Worm (Caenorhabditis elegans): Measurements from ENCODE around the gene E02H4.8.

E02H4.8 gene

ce11 chrX:14225273-14225672 is 38.1 kb downstream of the E02H4.8 start, which contains the start of gene cyp-13B2:
TSS of gene cyp-13B2 (plus strand) at chrX:14225573.
- TF ChIP-seq ref-1 (GFP tag; conservative IDR thresholded peaks at IDR 0.05) (no peak), flt-1 (GFP tag; IDR thresholded peaks at IDR 0.05) (no peak), tab-1 (GFP tag; IDR thresholded peaks at IDR 0.05) (no peak), T22C8.4 (GFP tag; IDR thresholded peaks at IDR 0.05) (no peak), ztf-23 (GFP tag; IDR thresholded peaks at IDR 0.05) (no peak), med-1 (GFP tag; optimal IDR thresholded peaks at IDR 0.05; ENCODE audit: insufficient read depth) (no peak), ztf-29 (GFP tag; IDR thresholded peaks at IDR 0.05) (no peak), cog-1 (tag; optimal IDR thresholded peaks at IDR 0.05) (no peak), klf-2 (GFP tag; conservative IDR thresholded peaks at IDR 0.05) (no peak)

ce11 chrX:14223156-14223555 is 40.2 kb downstream of the E02H4.8 start, which contains the start of gene K06G5.3:
TSS of gene K06G5.3 (minus strand) at chrX:14223256.
- no peak for TF ChIP-seq ref-1 (GFP tag; conservative IDR thresholded peaks at IDR 0.05)
- no peak for TF ChIP-seq med-1 (GFP tag; optimal IDR thresholded peaks at IDR 0.05; ENCODE audit: insufficient read depth)
- no peak for TF ChIP-seq klf-2 (GFP tag; conservative IDR thresholded peaks at IDR 0.05)
- TF ChIP-seq T22C8.4 (GFP tag; IDR thresholded peaks at IDR 0.05) = no peak
- no peak for TF ChIP-seq cog-1 (tag; optimal IDR thresholded peaks at IDR 0.05)
- no peak for TF ChIP-seq ztf-29 (GFP tag; IDR thresholded peaks at IDR 0.05)

DNA sequence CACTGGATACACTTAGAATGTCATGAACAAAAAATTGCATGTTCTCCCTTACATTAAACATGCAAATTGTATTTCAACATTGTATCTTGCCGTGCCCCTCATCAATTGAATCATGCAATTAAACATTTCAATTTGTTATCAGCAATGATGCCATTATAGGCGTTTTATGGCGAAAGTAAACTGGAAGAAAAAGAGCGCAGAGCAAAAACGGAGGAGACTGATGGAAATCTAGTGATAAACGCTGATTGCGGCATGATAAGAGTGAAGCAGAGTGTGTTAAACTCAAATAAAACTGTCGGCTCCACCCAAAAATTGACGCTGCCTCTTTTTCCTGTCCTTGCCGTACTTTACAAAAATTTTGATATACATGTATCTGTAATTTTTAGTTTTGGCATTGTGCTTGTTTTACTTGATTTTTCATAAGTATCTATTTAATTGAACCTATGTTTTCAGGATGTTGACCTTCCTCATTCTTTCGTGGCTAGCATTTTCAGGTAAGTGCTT is 48.8 kb downstream of the E02H4.8 start, which contains the start of gene K06G5.1:
Gene K06G5.1 (plus strand): TSS at position 454 of the 504 bp plus-strand sequence.
- TF ChIP-seq ztf-23 (GFP tag; IDR thresholded peaks at IDR 0.05) (no peak), klf-2 (GFP tag; conservative IDR thresholded peaks at IDR 0.05) (no peak), T22C8.4 (GFP tag; IDR thresholded peaks at IDR 0.05) (no peak), ref-1 (GFP tag; conservative IDR thresholded peaks at IDR 0.05) (no peak), med-1 (GFP tag; optimal IDR thresholded peaks at IDR 0.05; ENCODE audit: insufficient read depth) (no peak), cog-1 (tag; optimal IDR thresholded peaks at IDR 0.05) (no peak), tab-1 (GFP tag; IDR thresholded peaks at IDR 0.05) (no peak), ztf-29 (GFP tag; IDR thresholded peaks at IDR 0.05) (no peak), flt-1 (GFP tag; IDR thresholded peaks at IDR 0.05) (no peak)

ce11 chrX:14213314-14213713 is 50.1 kb downstream of the E02H4.8 start:
- TF ChIP-seq ztf-29 (GFP tag; IDR thresholded peaks at IDR 0.05) = no peak
- no peak for TF ChIP-seq cog-1 (tag; optimal IDR thresholded peaks at IDR 0.05)
- no peak for TF ChIP-seq med-1 (GFP tag; optimal IDR thresholded peaks at IDR 0.05; ENCODE audit: insufficient read depth)
- no peak for TF ChIP-seq klf-2 (GFP tag; conservative IDR thresholded peaks at IDR 0.05)
- TF ChIP-seq T22C8.4 (GFP tag; IDR thresholded peaks at IDR 0.05) = no peak
- no peak for TF ChIP-seq tab-1 (GFP tag; IDR thresholded peaks at IDR 0.05)
- no peak for TF ChIP-seq ztf-23 (GFP tag; IDR thresholded peaks at IDR 0.05)
- no peak for TF ChIP-seq ref-1 (GFP tag; conservative IDR thresholded peaks at IDR 0.05)
- TF ChIP-seq flt-1 (GFP tag; IDR thresholded peaks at IDR 0.05) = no peak
